Worm (Caenorhabditis elegans) whole organism, L1 larva: Measurements from ENCODE around the gene F14D7.1.
"Not testable (repeated sequence)": the region's sequence is repeated elsewhere in the genome, so short reads cannot be mapped to it uniquely, and the experiment has no call there.

Source experiments
- Y116A8C.19 ChIP-seq: sonication (generic microtip); optimal IDR thresholded peaks from 2 replicates; lab custom pipeline; 2016; ENCODE audit warnings: missing compliant biosample characterization, missing genetic modification characterization, borderline replicate concordance
- blmp-1 ChIP-seq: fragments of 150-350 bp; optimal IDR thresholded peaks from 2 replicates; lab custom pipeline; 2014; ENCODE audit warnings: missing biosample characterization, missing genetic modification characterization
- efl-3 ChIP-seq: fragments of 200-800 bp; sonication (Bioruptor generic); optimal IDR thresholded peaks from 2 replicates; lab custom pipeline; 2018; ENCODE audit warnings: mild to moderate bottlenecking, missing genetic modification characterization, missing compliant biosample characterization
- fos-1 ChIP-seq: fragments of 150-350 bp; optimal IDR thresholded peaks from 2 replicates; lab custom pipeline; 2014; ENCODE audit warnings: missing biosample characterization, missing genetic modification characterization
- lin-15B ChIP-seq: fragments of 150-350 bp; sonication (generic microtip); optimal IDR thresholded peaks from 3 replicates; lab custom pipeline; 2014; ENCODE audit warnings: missing biosample characterization, missing genetic modification characterization
- lsy-2 ChIP-seq, 2 experiments: fragments of 150-350 bp; optimal IDR thresholded peaks; 2 replicates each; lab custom pipeline; 2014; ENCODE audit warnings: missing biosample characterization in 2 of 2, missing genetic modification characterization in 2 of 2
- nhr-11 ChIP-seq: fragments of 150-350 bp; optimal IDR thresholded peaks from 2 replicates; lab custom pipeline; 2014; ENCODE audit warnings: missing biosample characterization, missing genetic modification characterization
- nhr-77 ChIP-seq: fragments of 150-350 bp; optimal IDR thresholded peaks from 2 replicates; lab custom pipeline; 2014; ENCODE audit warnings: missing biosample characterization, missing genetic modification characterization
- pag-3 ChIP-seq: sonication (generic microtip); optimal IDR thresholded peaks from 2 replicates; lab custom pipeline; 2017; ENCODE audit warnings: missing genetic modification characterization, mild to moderate bottlenecking, missing compliant biosample characterization, antibody characterized with exemption, borderline replicate concordance; ENCODE audit not compliant: insufficient read depth
- pqm-1 ChIP-seq: sonication (generic microtip); optimal IDR thresholded peaks from 3 replicates; lab custom pipeline; 2017; ENCODE audit warnings: missing biosample characterization, missing genetic modification characterization
- zag-1 ChIP-seq: fragments of 150-350 bp; optimal IDR thresholded peaks from 2 replicates; lab custom pipeline; 2014; ENCODE audit warnings: missing biosample characterization, missing genetic modification characterization

ce11 chrV:14306771-14307170 lies 17.5 kb upstream of the F14D7.1 start, which contains the start of gene spig-4:
- not testable (repeated sequence) for TF ChIP-seq nhr-77 (tag; lab: Kevin White, UChicago); pqm-1; nhr-11 (tag; lab: Kevin White, UChicago); efl-3 (GFP tag; lab: Kevin White, UChicago); blmp-1 (tag; lab: Kevin White, UChicago); fos-1 (tag; lab: Kevin White, UChicago); Y116A8C.19 (tag; lab: Kevin White, UChicago); zag-1 (tag; lab: Kevin White, UChicago); lin-15B (tag; lab: Kevin White, UChicago); pag-3; lsy-2 (tag; optimal IDR thresholded peaks at IDR 0.05; lab: Kevin White, UChicago)
